Fruit fly (Drosophila melanogaster): ENCODE data around the gene kst.

Gene kst

dm6 chr3L:3300345-3300744, 36.3 kb upstream of the kst start:
- TF ChIP-seq Lpt (GFP tag; optimal IDR thresholded peaks at IDR 0.05): no peak
- no peak for TF ChIP-seq schlank (tag; optimal IDR thresholded peaks at IDR 0.05)
- no peak for TF ChIP-seq Fer2 (tag; optimal IDR thresholded peaks at IDR 0.05)
- peak; percentile 27 for TF ChIP-seq eyg (GFP tag; optimal IDR thresholded peaks at IDR 0.05)
- peak; percentile 44; the same call in 1 of the 2 replicates for TF ChIP-seq CG31224 (GFP tag; IDR thresholded peaks at IDR 0.05)
- TF ChIP-seq H2.0 (GFP tag; IDR thresholded peaks at IDR 0.05): peak; percentile 71
- TF ChIP-seq CG31388 (GFP tag; optimal IDR thresholded peaks at IDR 0.05): no peak
- TF ChIP-seq gro (GFP tag; optimal IDR thresholded peaks at IDR 0.05): no peak
- TF ChIP-seq CG18619 (GFP tag; optimal IDR thresholded peaks at IDR 0.05): peak; percentile 1
- no peak for TF ChIP-seq ab (GFP tag; optimal IDR thresholded peaks at IDR 0.05)
- TF ChIP-seq cg (GFP tag; optimal IDR thresholded peaks at IDR 0.05): no peak
- TF ChIP-seq CG18764 (GFP tag; optimal IDR thresholded peaks at IDR 0.05): peak; percentile 40
- no peak for TF ChIP-seq D (optimal IDR thresholded peaks at IDR 0.05)
- TF ChIP-seq D (GFP tag; optimal IDR thresholded peaks at IDR 0.05): peak; percentile 53
- peak; percentile 11 for TF ChIP-seq kni (GFP tag; optimal IDR thresholded peaks at IDR 0.05)
- peak; percentile 23 for TF ChIP-seq Vsx1 (GFP tag; optimal IDR thresholded peaks at IDR 0.05)
- TF ChIP-seq bsh (GFP tag; optimal IDR thresholded peaks at IDR 0.05): peak in 1 of 2 experiments; percentile 66
- peak; percentile 12 for TF ChIP-seq CG6813 (GFP tag; optimal IDR thresholded peaks at IDR 0.05)
- no peak for TF ChIP-seq Dp (GFP tag; optimal IDR thresholded peaks at IDR 0.05)
- no peak for TF ChIP-seq Hr39 (optimal IDR thresholded peaks at IDR 0.05)
- TF ChIP-seq CG34422 (GFP tag; IDR thresholded peaks at IDR 0.05): peak; percentile 63; the same call in 1 of the 3 replicates
- TF ChIP-seq CG30020 (tag; optimal IDR thresholded peaks at IDR 0.05): no peak
- TF ChIP-seq jumu (GFP tag; optimal IDR thresholded peaks at IDR 0.05): no peak
- no peak for TF ChIP-seq NC2α (GFP tag; optimal IDR thresholded peaks at IDR 0.05)
- peak; percentile 59 for TF ChIP-seq CG3065 (GFP tag; optimal IDR thresholded peaks at IDR 0.05)
- no peak for TF ChIP-seq Stat92E (GFP tag; optimal IDR thresholded peaks at IDR 0.05)
- TF ChIP-seq ATbp (GFP tag; optimal IDR thresholded peaks at IDR 0.05): peak; percentile 59
- TF ChIP-seq Hmr (GFP tag; optimal IDR thresholded peaks at IDR 0.05): peak; percentile 39
- TF ChIP-seq slbo (GFP tag; IDR thresholded peaks at IDR 0.05): peak; percentile 66
- no peak for TF ChIP-seq rib (GFP tag; IDR thresholded peaks at IDR 0.05)
- peak; percentile 22 for TF ChIP-seq MTF-1 (GFP tag; optimal IDR thresholded peaks at IDR 0.05; ENCODE audit: borderline replicate concordance)
- TF ChIP-seq CTCF (GFP tag; optimal IDR thresholded peaks at IDR 0.05): no peak
- no peak for TF ChIP-seq CG2116 (GFP tag; optimal IDR thresholded peaks at IDR 0.05)
- no peak for TF ChIP-seq PHDP (tag; optimal IDR thresholded peaks at IDR 0.05)
- no peak for TF ChIP-seq psq (GFP tag; optimal IDR thresholded peaks at IDR 0.05)
- no peak for TF ChIP-seq bigmax (GFP tag; optimal IDR thresholded peaks at IDR 0.05)
- TF ChIP-seq ftz-f1 (GFP tag; optimal IDR thresholded peaks at IDR 0.05): no peak
- TF ChIP-seq CrebB (tag; optimal IDR thresholded peaks at IDR 0.05): no peak
- no peak for TF ChIP-seq ERR (GFP tag; optimal IDR thresholded peaks at IDR 0.05)
- no peak for TF ChIP-seq fd102C (GFP tag; optimal IDR thresholded peaks at IDR 0.05)
- TF ChIP-seq CG3163 (GFP tag; optimal IDR thresholded peaks at IDR 0.05): no peak
- TF ChIP-seq CG12942 (GFP tag; optimal IDR thresholded peaks at IDR 0.05): peak; percentile 22
- TF ChIP-seq CG7745 (tag; optimal IDR thresholded peaks at IDR 0.05): no peak
- TF ChIP-seq Hr51 (GFP tag; optimal IDR thresholded peaks at IDR 0.05): peak in 1 of 2 experiments; percentile 60
- TF ChIP-seq CG13424 (tag; optimal IDR thresholded peaks at IDR 0.05): peak; percentile 55
- peak; percentile 84 for TF ChIP-seq CG17359 (tag; optimal IDR thresholded peaks at IDR 0.05)
- peak; percentile 33 for TF ChIP-seq Chrac-16 (GFP tag; optimal IDR thresholded peaks at IDR 0.05)
- TF ChIP-seq Side (GFP tag; optimal IDR thresholded peaks at IDR 0.05): no peak
- TF ChIP-seq tio (GFP tag; optimal IDR thresholded peaks at IDR 0.05): peak; percentile 25
- peak; percentile 81 for TF ChIP-seq ci (GFP tag; IDR thresholded peaks at IDR 0.05)
- TF ChIP-seq fd64A (GFP tag; optimal IDR thresholded peaks at IDR 0.05): peak; percentile 19
- no peak for TF ChIP-seq HLH4C (GFP tag; IDR thresholded peaks at IDR 0.05; ENCODE audit: partially characterized antibody)
